Worm (Caenorhabditis elegans) whole organism, L1 larva: Measurements from ENCODE around the gene F16H6.4.
"Not testable (repeated sequence)": the region's sequence is repeated elsewhere in the genome, so short reads cannot be mapped to it uniquely, and the experiment has no call there.

Source experiments
- C34B4.2 ChIP-seq: sonication (generic microtip); optimal IDR thresholded peaks from 2 replicates; lab custom pipeline; 2017; ENCODE audit warnings: mild to moderate bottlenecking, missing genetic modification characterization, missing compliant biosample characterization
- aly-2 ChIP-seq: fragments of 150-350 bp; optimal IDR thresholded peaks from 2 replicates; lab custom pipeline; 2014; ENCODE audit warnings: missing biosample characterization, missing genetic modification characterization
- ceh-63 ChIP-seq: fragments of 200-800 bp; sonication (Bioruptor generic); optimal IDR thresholded peaks from 2 replicates; lab custom pipeline; 2018; ENCODE audit warnings: mild to moderate bottlenecking, missing genetic modification characterization, missing compliant biosample characterization
- ceh-88 ChIP-seq: fragments of 200-800 bp; sonication (Bioruptor generic); IDR thresholded peaks from 2 replicates; pipeline ENCODE4 v1.3.6; 2022; ENCODE audit warnings: missing genetic modification characterization, missing compliant biosample characterization
- ceh-90 ChIP-seq: sonication (generic microtip); optimal IDR thresholded peaks from 2 replicates; lab custom pipeline; 2016; ENCODE audit warnings: missing genetic modification characterization, missing compliant biosample characterization
- dpl-1 ChIP-seq, 3 experiments: fragments of 150-350 bp in 2 of 3; sonication (generic microtip) in 1 of 3; optimal IDR thresholded peaks; 2 replicates each; lab custom pipeline; 2014 to 2017; ENCODE audit warnings: missing biosample characterization in 3 of 3, missing genetic modification characterization in 3 of 3, missing genetic modification reagents in 3 of 3
- efl-1 ChIP-seq, 4 experiments: fragments of 150-350 bp; optimal IDR thresholded peaks in 3 of 4; peaks in 1 of 4; 1 replicate in 1 of 4; 2 replicates in 3 of 4; lab custom pipeline; 2014; ENCODE audit warnings: missing biosample characterization in 2 of 4, missing genetic modification characterization in 2 of 4, missing genetic modification reagents in 2 of 4
- elt-2 ChIP-seq: sonication (generic microtip); optimal IDR thresholded peaks from 2 replicates; lab custom pipeline; 2016; ENCODE audit warnings: missing genetic modification characterization, mild to moderate bottlenecking, inconsistent platforms, missing compliant biosample characterization, missing genetic modification reagents
- elt-3 ChIP-seq, 6 experiments: fragments of 150-350 bp in 1 of 6; sonication (generic microtip); optimal IDR thresholded peaks; 2 replicates each; lab custom pipeline; 2017 to 2018; ENCODE audit warnings: missing biosample characterization in 6 of 6, missing genetic modification characterization in 6 of 6, inconsistent platforms in 1 of 6
- ets-5 ChIP-seq: fragments of 200-800 bp; sonication (Bioruptor generic); IDR thresholded peaks from 2 replicates; pipeline ENCODE4 v1.3.6; 2022; ENCODE audit warnings: missing genetic modification characterization, missing compliant biosample characterization
- hlh-17 ChIP-seq: fragments of 200-800 bp; sonication (Bioruptor generic); optimal IDR thresholded peaks from 2 replicates; lab custom pipeline; 2018; ENCODE audit warnings: missing genetic modification characterization, mild to moderate bottlenecking, missing compliant biosample characterization, moderate library complexity, borderline replicate concordance
- hpl-2 ChIP-seq: fragments of 150-350 bp; optimal IDR thresholded peaks from 2 replicates; lab custom pipeline; 2014; ENCODE audit warnings: missing biosample characterization, missing genetic modification reagents, missing genetic modification characterization
- irx-1 ChIP-seq: sonication (generic microtip); optimal IDR thresholded peaks from 2 replicates; lab custom pipeline; 2016; ENCODE audit warnings: missing genetic modification characterization, missing compliant biosample characterization
- jun-1 ChIP-seq: fragments of 150-350 bp; optimal IDR thresholded peaks from 2 replicates; lab custom pipeline; 2014; ENCODE audit warnings: missing biosample characterization, missing genetic modification reagents, missing genetic modification characterization
- lin-14 ChIP-seq: fragments of 200-800 bp; sonication (Bioruptor generic); optimal IDR thresholded peaks from 2 replicates; lab custom pipeline; 2018; ENCODE audit warnings: mild to moderate bottlenecking, missing genetic modification characterization, moderate library complexity, missing compliant biosample characterization
- lin-15B ChIP-seq: fragments of 150-350 bp; sonication (generic microtip); optimal IDR thresholded peaks from 3 replicates; lab custom pipeline; 2014; ENCODE audit warnings: missing biosample characterization, missing genetic modification characterization
- lin-35 ChIP-seq, 2 experiments: fragments of 150-350 bp; optimal IDR thresholded peaks; 2 replicates each; lab custom pipeline; 2014; ENCODE audit warnings: missing biosample characterization in 2 of 2, missing genetic modification characterization in 2 of 2, missing genetic modification reagents in 2 of 2
- lir-3 ChIP-seq: sonication (generic microtip); optimal IDR thresholded peaks from 2 replicates; lab custom pipeline; 2016; ENCODE audit warnings: mild to moderate bottlenecking, missing genetic modification characterization, moderate library complexity, missing compliant biosample characterization; ENCODE audit not compliant: poor library complexity
- lsy-2 ChIP-seq, 2 experiments: fragments of 150-350 bp; optimal IDR thresholded peaks; 2 replicates each; lab custom pipeline; 2014; ENCODE audit warnings: missing biosample characterization in 2 of 2, missing genetic modification characterization in 2 of 2
- nhr-28 ChIP-seq: fragments of 150-350 bp; optimal IDR thresholded peaks from 2 replicates; lab custom pipeline; 2014; ENCODE audit warnings: missing biosample characterization, missing genetic modification characterization
- nhr-77 ChIP-seq: fragments of 150-350 bp; optimal IDR thresholded peaks from 2 replicates; lab custom pipeline; 2014; ENCODE audit warnings: missing biosample characterization, missing genetic modification characterization
- pax-3 ChIP-seq: fragments of 200-800 bp; sonication (Bioruptor generic); optimal IDR thresholded peaks from 2 replicates; lab custom pipeline; 2018; ENCODE audit warnings: mild to moderate bottlenecking, missing genetic modification characterization, moderate library complexity, missing compliant biosample characterization
- snpc-4 ChIP-seq: fragments of 150-350 bp; optimal IDR thresholded peaks from 2 replicates; lab custom pipeline; 2014; ENCODE audit warnings: missing biosample characterization, missing genetic modification characterization
- sup-37 ChIP-seq: fragments of 200-800 bp; sonication (Bioruptor generic); optimal IDR thresholded peaks from 2 replicates; lab custom pipeline; 2018; ENCODE audit warnings: mild to moderate bottlenecking, missing genetic modification characterization, missing compliant biosample characterization
- tlp-1 ChIP-seq: fragments of 150-350 bp; optimal IDR thresholded peaks from 2 replicates; lab custom pipeline; 2014; ENCODE audit warnings: missing biosample characterization, missing genetic modification characterization
- unc-130 ChIP-seq: fragments of 150-350 bp; optimal IDR thresholded peaks from 2 replicates; lab custom pipeline; 2017; ENCODE audit warnings: missing biosample characterization, missing genetic modification characterization, inconsistent platforms
- unc-86 ChIP-seq: sonication (generic microtip); optimal IDR thresholded peaks from 2 replicates; lab custom pipeline; 2016; ENCODE audit warnings: missing genetic modification characterization, missing compliant biosample characterization
- vab-15 ChIP-seq: sonication (generic microtip); optimal IDR thresholded peaks from 2 replicates; lab custom pipeline; 2017; ENCODE audit warnings: missing genotype, mild to moderate bottlenecking, missing genetic modification characterization, missing compliant biosample characterization
- zag-1 ChIP-seq: fragments of 150-350 bp; optimal IDR thresholded peaks from 2 replicates; lab custom pipeline; 2014; ENCODE audit warnings: missing biosample characterization, missing genetic modification characterization
- zip-4 ChIP-seq: fragments of 200-800 bp; sonication (Bioruptor generic); optimal IDR thresholded peaks from 2 replicates; lab custom pipeline; 2018; ENCODE audit warnings: mild to moderate bottlenecking, missing genetic modification characterization, moderate library complexity, missing compliant biosample characterization

Gene F16H6.4

DNA sequence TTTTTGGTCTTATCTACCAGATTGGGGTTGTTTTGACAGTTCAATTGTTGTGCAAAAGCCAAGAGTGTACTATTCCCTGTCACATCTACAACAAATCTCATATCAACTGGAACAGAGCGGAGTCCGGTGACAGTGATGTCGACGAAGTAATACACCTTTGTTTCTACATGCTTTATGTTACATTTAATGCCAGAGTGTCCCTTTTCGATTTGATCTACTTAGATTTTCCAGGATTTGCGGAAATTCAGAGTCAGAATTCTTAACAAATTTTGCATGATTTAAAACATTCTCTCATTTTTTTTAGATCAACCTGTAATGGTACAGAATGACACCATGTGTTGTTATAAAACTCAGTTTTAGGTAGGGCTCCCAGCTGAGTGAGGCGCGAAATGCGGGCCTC is 17.7 kb downstream of the F16H6.4 start, which contains the start of gene F16H6.8:
F16H6.8 (minus strand) TSS at position 101 of the 400 bp plus-strand sequence.
- not testable (repeated sequence) for TF ChIP-seq irx-1, jun-1, unc-86 (tag; lab: Kevin White, UChicago)

DNA sequence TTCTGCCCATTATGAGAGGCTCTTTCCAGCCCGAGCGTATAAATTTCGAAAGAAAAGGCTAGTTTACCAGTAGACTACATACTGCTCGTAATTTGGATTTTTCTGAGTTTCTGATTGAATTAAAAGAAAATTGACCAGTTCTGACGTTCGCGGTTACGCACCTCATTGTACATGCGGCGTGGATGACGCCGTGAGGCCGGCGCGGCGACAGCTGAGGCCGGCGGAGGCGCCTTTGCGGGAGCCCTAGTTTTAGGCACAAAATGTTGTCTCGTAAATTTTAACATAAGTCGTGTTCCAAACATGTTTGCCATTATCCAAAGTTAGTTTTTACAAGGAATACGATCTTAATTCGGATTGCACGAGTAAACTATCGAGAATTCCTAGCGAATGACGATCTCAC is 18.3 kb downstream of the F16H6.4 start, which contains the start of gene F16H6.9:
F16H6.9 (plus strand) TSS at position 301 of the 400 bp plus-strand sequence.
- not testable (repeated sequence) for TF ChIP-seq nhr-77; pax-3 (tag; lab: Kevin White, UChicago); unc-86 (tag; lab: Kevin White, UChicago)

DNA sequence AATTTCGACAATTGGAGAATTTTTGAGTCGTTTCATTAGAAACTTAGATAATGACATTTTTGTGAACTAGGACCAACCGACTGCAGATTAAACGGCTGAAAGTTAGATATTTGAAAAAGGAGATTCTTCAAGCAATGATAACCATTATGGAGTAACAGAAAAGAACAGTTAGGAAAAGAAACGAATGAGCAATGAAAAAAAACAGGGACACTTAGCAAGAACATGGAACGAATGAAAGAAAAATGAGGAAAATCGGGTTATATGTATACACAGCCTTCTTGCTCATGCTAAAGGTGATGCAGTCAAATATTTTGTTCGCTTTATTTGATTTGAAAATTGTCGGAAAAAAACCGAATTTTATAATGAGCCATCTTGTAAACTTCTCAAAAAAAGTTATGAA is 25.8 kb downstream of the F16H6.4 start, which contains the start of gene F16H6.10:
F16H6.10 (minus strand) TSS at position 101 of the 400 bp plus-strand sequence.
- no peak for TF ChIP-seq nhr-28

DNA sequence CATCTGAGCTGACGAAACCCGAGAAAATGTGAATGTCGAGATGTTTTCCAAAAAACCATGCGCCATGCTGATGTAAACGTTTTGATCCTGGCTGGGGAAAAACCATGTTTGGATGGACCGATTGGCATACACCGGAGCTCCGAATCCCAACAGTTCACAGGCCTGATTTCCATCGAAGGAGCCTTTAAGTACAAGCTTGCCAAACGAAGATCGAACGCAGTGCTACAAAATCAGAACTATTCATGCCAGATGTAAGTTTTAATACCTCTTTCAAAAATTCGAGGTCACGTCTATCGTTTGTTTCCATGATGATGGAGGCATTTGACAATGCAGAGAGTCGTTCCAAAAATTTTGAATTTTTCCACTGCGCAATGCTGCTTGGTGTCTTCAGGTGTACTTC is 37.3 kb downstream of the F16H6.4 start:
- TF ChIP-seq nhr-77 (no peak), zip-4 (GFP tag; lab: Kevin White, UChicago) (no peak), snpc-4 (tag; lab: Kevin White, UChicago) (no peak), ets-5 (no peak), jun-1 (tag; lab: Kevin White, UChicago) (no peak), hlh-17 (GFP tag; lab: Kevin White, UChicago) (no peak), lin-14 (GFP tag; lab: Kevin White, UChicago) (no peak), C34B4.2 (no peak), ceh-63 (GFP tag; lab: Kevin White, UChicago) (no peak), irx-1 (tag; lab: Kevin White, UChicago) (no peak), hpl-2 (GFP tag; lab: Kevin White, UChicago) (no peak), lir-3 (tag; lab: Kevin White, UChicago) (no peak), lin-35 (GFP tag; optimal IDR thresholded peaks at IDR 0.05; lab: Kevin White, UChicago) (no peak), vab-15 (tag; lab: Kevin White, UChicago) (no peak), lsy-2 (tag; optimal IDR thresholded peaks at IDR 0.05; lab: Kevin White, UChicago) (no peak), tlp-1 (no peak), elt-3 (tag; optimal IDR thresholded peaks at IDR 0.05; lab: Kevin White, UChicago) (no peak), zag-1 (no peak)

ce11 chrV:18236714-18237288 is 38.3 kb downstream of the F16H6.4 start, which contains the start of gene R10E8.3:
Gene R10E8.3, minus strand, starts transcription at chrV:18236764.
- TF ChIP-seq unc-130 (no peak), lin-35 (GFP tag; optimal IDR thresholded peaks at IDR 0.05; lab: Kevin White, UChicago) (peak in 1 of 2 experiments; percentile 4), ceh-90 (tag; lab: Kevin White, UChicago) (no peak), lin-15B (tag; lab: Kevin White, UChicago) (no peak), aly-2 (no peak)
- TF ChIP-seq, all 84 proteins: peak for 1

ce11 chrV:18241328-18241727 is 42.8 kb downstream of the F16H6.4 start, which contains the start of gene R10E8.8:
Gene R10E8.8, minus strand, starts transcription at chrV:18241670.
- peak; percentile 81 for TF ChIP-seq elt-2 (tag; lab: Kevin White, UChicago)
- peak in 1 of 2 experiments; percentile 30 for TF ChIP-seq lin-35 (GFP tag; optimal IDR thresholded peaks at IDR 0.05; lab: Kevin White, UChicago)
- TF ChIP-seq ceh-88 (GFP tag; lab: Robert Waterston, UW) = no peak
- TF ChIP-seq lsy-2 (tag; optimal IDR thresholded peaks at IDR 0.05; lab: Kevin White, UChicago) = peak in 1 of 2 experiments; percentile 32
- TF ChIP-seq dpl-1 (GFP tag; optimal IDR thresholded peaks at IDR 0.05; lab: Kevin White, UChicago) = peak in 1 of 3 experiments; percentile 2
- TF ChIP-seq zag-1 = no peak
- TF ChIP-seq efl-1 (optimal IDR thresholded peaks at IDR 0.05; lab: Kevin White, UChicago) = no peak
- TF ChIP-seq efl-1 (GFP tag; optimal IDR thresholded peaks at IDR 0.05 in 1 of 2; lab: Kevin White, UChicago) = peak in 1 of 2 experiments; percentile 82
- no peak for TF ChIP-seq sup-37 (GFP tag; lab: Kevin White, UChicago)
- TF ChIP-seq lin-15B (tag; lab: Kevin White, UChicago) = no peak
